Fruit fly (Drosophila melanogaster) whole organism, embryonic: Measurements from ENCODE around the gene Ice2.
A peak's percentile ranks its signal among the peaks of the same experiment; 100 is the strongest.

Experiments
- Blimp-1 ChIP-seq: fragments of 200-800 bp; sonication (Bioruptor generic); optimal IDR thresholded peaks from 3 replicates; lab custom pipeline; 2018; ENCODE audit warnings: missing biosample characterization, missing genetic modification characterization, mild to moderate bottlenecking, moderate library complexity, missing genetic modification reagents
- CG10366 ChIP-seq: fragments of 200-800 bp; sonication (Bioruptor generic); IDR thresholded peaks from 2 replicates; pipeline ENCODE4 v1.3.6; 2022; ENCODE audit warnings: missing biosample characterization, missing genetic modification characterization
- CG11695 ChIP-seq: fragments of 200-800 bp; sonication (Bioruptor generic); IDR thresholded peaks from 3 replicates; pipeline ENCODE4 v1.3.6; 2022; ENCODE audit warnings: missing biosample characterization, missing genetic modification characterization
- CG11723 ChIP-seq: fragments of 200-800 bp; sonication (Bioruptor generic); optimal IDR thresholded peaks from 2 replicates; lab custom pipeline; 2017; ENCODE audit warnings: missing biosample characterization, mild to moderate bottlenecking, missing genetic modification characterization
- CG13894 ChIP-seq: fragments of 200-800 bp; sonication (Bioruptor generic); optimal IDR thresholded peaks from 3 replicates; lab custom pipeline; 2018; ENCODE audit warnings: missing biosample characterization, mild to moderate bottlenecking, missing genetic modification characterization, moderate library complexity
- CG1602 ChIP-seq: fragments of 200-800 bp; sonication (Bioruptor generic); optimal IDR thresholded peaks from 3 replicates; lab custom pipeline; 2016; ENCODE audit warnings: missing biosample characterization, missing genetic modification characterization
- CG17328 ChIP-seq: fragments of 200-800 bp; sonication (Bioruptor generic); IDR thresholded peaks from 2 replicates; pipeline ENCODE4 v1.3.6; 2022; ENCODE audit warnings: missing biosample characterization, missing genetic modification characterization
- CG17361 ChIP-seq: fragments of 200-800 bp; sonication (Bioruptor generic); IDR thresholded peaks from 3 replicates; pipeline ENCODE4 v1.3.6; 2022; ENCODE audit warnings: missing biosample characterization, missing genetic modification characterization
- CG17802 ChIP-seq: fragments of 200-800 bp; sonication (Bioruptor generic); optimal IDR thresholded peaks from 2 replicates; lab custom pipeline; 2018; ENCODE audit warnings: missing biosample characterization, mild to moderate bottlenecking, missing genetic modification characterization, moderate library complexity
- CG2202 ChIP-seq: fragments of 200-800 bp; sonication (Bioruptor generic); optimal IDR thresholded peaks from 2 replicates; lab custom pipeline; 2018; ENCODE audit warnings: missing biosample characterization, mild to moderate bottlenecking, missing genetic modification characterization
- CG2678 ChIP-seq: fragments of 200-800 bp; sonication (Bioruptor generic); optimal IDR thresholded peaks from 3 replicates; lab custom pipeline; 2019; ENCODE audit warnings: missing biosample characterization, mild to moderate bottlenecking, missing genetic modification characterization, moderate library complexity
- CG2889 ChIP-seq: fragments of 200-800 bp; sonication (Bioruptor generic); IDR thresholded peaks from 3 replicates; pipeline ENCODE4 v1.3.6; 2022; ENCODE audit warnings: missing biosample characterization, missing genetic modification characterization
- CG30403 ChIP-seq: fragments of 200-800 bp; sonication (Bioruptor generic); optimal IDR thresholded peaks from 3 replicates; lab custom pipeline; 2016; ENCODE audit warnings: missing biosample characterization, missing genetic modification characterization
- CG31365 ChIP-seq: fragments of 200-800 bp; sonication (Bioruptor generic); optimal IDR thresholded peaks from 2 replicates; lab custom pipeline; 2018; ENCODE audit warnings: missing biosample characterization, mild to moderate bottlenecking, missing genetic modification characterization
- CG32772 ChIP-seq: fragments of 200-800 bp; sonication (Bioruptor generic); IDR thresholded peaks from 2 replicates; pipeline ENCODE4 v1.3.6; 2022; ENCODE audit warnings: missing biosample characterization, missing genetic modification characterization
- CG3281 ChIP-seq: fragments of 200-800 bp; sonication (Bioruptor generic); optimal IDR thresholded peaks from 3 replicates; lab custom pipeline; 2017; ENCODE audit warnings: missing biosample characterization, mild to moderate bottlenecking, missing genetic modification characterization
- CG4360 ChIP-seq: fragments of 200-800 bp; sonication (Bioruptor generic); IDR thresholded peaks from 2 replicates; pipeline ENCODE4 v1.3.6; 2022; ENCODE audit warnings: missing biosample characterization, missing genetic modification characterization
- CG4424 ChIP-seq: fragments of 200-800 bp; sonication (Bioruptor generic); optimal IDR thresholded peaks from 3 replicates; lab custom pipeline; 2016; ENCODE audit warnings: missing biosample characterization, missing genetic modification characterization
- CG6813 ChIP-seq: fragments of 200-800 bp; sonication (Bioruptor generic); optimal IDR thresholded peaks from 2 replicates; lab custom pipeline; 2017; ENCODE audit warnings: missing biosample characterization, missing genetic modification characterization, mild to moderate bottlenecking, moderate library complexity, missing genetic modification reagents
- CG7839 ChIP-seq: fragments of 200-800 bp; sonication (Bioruptor generic); optimal IDR thresholded peaks from 3 replicates; lab custom pipeline; 2018; ENCODE audit warnings: missing biosample characterization, mild to moderate bottlenecking, missing genetic modification characterization, moderate library complexity
- CG8924 ChIP-seq: fragments of 200-800 bp; optimal IDR thresholded peaks from 3 replicates; lab custom pipeline; 2019; ENCODE audit warnings: missing biosample characterization, mild to moderate bottlenecking, missing genetic modification characterization, moderate library complexity
- CTCF ChIP-seq: fragments of 200-800 bp; sonication (Bioruptor generic); optimal IDR thresholded peaks from 2 replicates; lab custom pipeline; 2017; ENCODE audit warnings: missing biosample characterization, mild to moderate bottlenecking, missing genetic modification characterization, moderate library complexity
- CoRest ChIP-seq: fragments of 200-800 bp; sonication (Bioruptor generic); optimal IDR thresholded peaks from 3 replicates; lab custom pipeline; 2018; ENCODE audit warnings: missing biosample characterization, mild to moderate bottlenecking, missing genetic modification characterization, moderate library complexity
- Drgx ChIP-seq: fragments of 200-800 bp; sonication (Bioruptor generic); IDR thresholded peaks from 2 replicates; pipeline ENCODE4 v1.3.6; 2022; ENCODE audit warnings: missing biosample characterization, missing genetic modification characterization
- HLH4C ChIP-seq: fragments of 200-800 bp; sonication (Bioruptor generic); IDR thresholded peaks from 3 replicates; pipeline ENCODE4 v1.3.6; 2022; ENCODE audit warnings: missing biosample characterization, missing genetic modification characterization; ENCODE audit not compliant: partially characterized antibody
- Hr51 ChIP-seq, 2 experiments: fragments of 200-800 bp; sonication (Bioruptor generic); optimal IDR thresholded peaks; 2 replicates in 1 of 2; 3 replicates in 1 of 2; lab custom pipeline; 2016 to 2018; ENCODE audit warnings: missing biosample characterization in 2 of 2, missing genetic modification characterization in 2 of 2, mild to moderate bottlenecking in 1 of 2, moderate library complexity in 1 of 2
- Hsf ChIP-seq: fragments of 200-800 bp; sonication (Bioruptor generic); optimal IDR thresholded peaks from 3 replicates; lab custom pipeline; 2016; ENCODE audit warnings: missing biosample characterization, missing genetic modification characterization
- Med ChIP-seq: fragments of 200-800 bp; sonication (Bioruptor generic); peaks from one replicate; lab custom pipeline; 2016; ENCODE audit warnings: missing biosample characterization, missing genetic modification characterization, mild to moderate bottlenecking, inconsistent platforms, moderate library complexity
- Mes4 ChIP-seq: fragments of 200-800 bp; sonication (Bioruptor generic); optimal IDR thresholded peaks from 2 replicates; lab custom pipeline; 2016; ENCODE audit warnings: missing biosample characterization, missing genetic modification characterization
- Oli ChIP-seq: fragments of 200-800 bp; sonication (Bioruptor generic); optimal IDR thresholded peaks from 2 replicates; lab custom pipeline; 2018; ENCODE audit warnings: missing biosample characterization, mild to moderate bottlenecking, missing genetic modification characterization, moderate library complexity
- Optix ChIP-seq: fragments of 200-800 bp; sonication (Bioruptor generic); IDR thresholded peaks from 3 replicates; pipeline ENCODE4 v1.3.6; 2022; ENCODE audit warnings: missing biosample characterization, missing genetic modification characterization
- Ptx1 ChIP-seq: fragments of 200-800 bp; sonication (Bioruptor generic); IDR thresholded peaks from 2 replicates; pipeline ENCODE4 v1.3.6; 2022; ENCODE audit warnings: missing biosample characterization, missing genetic modification characterization
- Usf ChIP-seq: fragments of 200-800 bp; sonication (Bioruptor generic); optimal IDR thresholded peaks from 2 replicates; lab custom pipeline; 2017; ENCODE audit warnings: missing genotype, missing biosample characterization, missing genetic modification characterization
- YL-1 ChIP-seq: fragments of 200-800 bp; sonication (Bioruptor generic); optimal IDR thresholded peaks from 3 replicates; lab custom pipeline; 2017; ENCODE audit warnings: missing biosample characterization, mild to moderate bottlenecking, missing genetic modification characterization
- ap ChIP-seq: fragments of 200-800 bp; sonication (Bioruptor generic); IDR thresholded peaks from 2 replicates; pipeline ENCODE4 v1.3.6; 2022; ENCODE audit warnings: missing biosample characterization, missing genetic modification characterization
- dysf ChIP-seq: fragments of 200-800 bp; sonication (Bioruptor generic); IDR thresholded peaks from 3 replicates; pipeline ENCODE4 v1.3.6; 2022; ENCODE audit warnings: missing biosample characterization, missing genetic modification characterization
- fu2 ChIP-seq: fragments of 200-800 bp; sonication (Bioruptor generic); optimal IDR thresholded peaks from 2 replicates; lab custom pipeline; 2016; ENCODE audit warnings: missing biosample characterization, missing genetic modification characterization
- kay ChIP-seq: fragments of 200-800 bp; sonication (Bioruptor generic); optimal IDR thresholded peaks from 2 replicates; lab custom pipeline; 2016; ENCODE audit warnings: missing biosample characterization, missing genetic modification characterization
- lab ChIP-seq: fragments of 200-800 bp; sonication (Bioruptor generic); optimal IDR thresholded peaks from 3 replicates; lab custom pipeline; 2017; ENCODE audit warnings: missing biosample characterization, missing genetic modification characterization, mild to moderate bottlenecking, moderate library complexity, missing genetic modification reagents
- lilli ChIP-seq: fragments of 200-800 bp; sonication (Bioruptor generic); optimal IDR thresholded peaks from 3 replicates; lab custom pipeline; 2016; ENCODE audit warnings: missing biosample characterization, missing genetic modification characterization
- lmd ChIP-seq: fragments of 200-800 bp; sonication (Bioruptor generic); IDR thresholded peaks from 2 replicates; pipeline ENCODE4 v1.3.6; 2022; ENCODE audit warnings: missing biosample characterization, missing genetic modification characterization
- pita ChIP-seq: fragments of 200-800 bp; sonication (Bioruptor generic); optimal IDR thresholded peaks from 2 replicates; lab custom pipeline; 2017; ENCODE audit warnings: missing biosample characterization, mild to moderate bottlenecking, missing genetic modification characterization
- pros ChIP-seq: fragments of 200-800 bp; sonication (Bioruptor generic); optimal IDR thresholded peaks from 3 replicates; lab custom pipeline; 2019; ENCODE audit warnings: missing biosample characterization, mild to moderate bottlenecking, missing genetic modification characterization, moderate library complexity
- sc ChIP-seq, 3 experiments: fragments of >200 bp in 2 of 3; fragments of 200-800 bp in 1 of 3; sonication (Bioruptor generic) in 1 of 3; optimal IDR thresholded peaks; 2 replicates in 2 of 3; 3 replicates in 1 of 3; lab custom pipeline; 2017; ENCODE audit warnings: mild to moderate bottlenecking in 1 of 3, missing biosample characterization in 1 of 3, missing genetic modification characterization in 1 of 3, missing genetic modification reagents in 1 of 3
- schlank ChIP-seq: fragments of 200-800 bp; sonication (Bioruptor generic); optimal IDR thresholded peaks from 2 replicates; lab custom pipeline; 2018; ENCODE audit warnings: missing biosample characterization, mild to moderate bottlenecking, missing genetic modification characterization
- seq ChIP-seq: fragments of 200-800 bp; sonication (Bioruptor generic); IDR thresholded peaks from 2 replicates; pipeline ENCODE4 v1.3.6; 2022; ENCODE audit warnings: missing biosample characterization, missing genetic modification characterization
- sug ChIP-seq: fragments of 200-800 bp; optimal IDR thresholded peaks from 2 replicates; lab custom pipeline; 2019; ENCODE audit warnings: missing biosample characterization, mild to moderate bottlenecking, missing genetic modification characterization, moderate library complexity
- unpg ChIP-seq: fragments of 200-800 bp; sonication (Bioruptor generic); optimal IDR thresholded peaks from 3 replicates; lab custom pipeline; 2018; ENCODE audit warnings: missing biosample characterization, mild to moderate bottlenecking, missing genetic modification characterization, moderate library complexity

Ice2 gene

dm6 chr3R:21111964-21112740 lies 17.9 kb upstream of the Ice2 start (continued):
- TF ChIP-seq CG32772 (GFP tag; lab: Robert Waterston, UW) (0 out of 2 replicates have a peak, but pooled peaks have one; percentile 30), CG1602 (GFP tag; lab: Kevin White, UChicago) (peak; percentile 28), Med (GFP tag; lab: Kevin White, UChicago) (peak; percentile 75), seq (GFP tag; lab: Robert Waterston, UW) (peak; percentile 38; the same call in 1 of the 2 replicates), CG10366 (GFP tag; lab: Robert Waterston, UW) (peak; percentile 15; the same call in 1 of the 2 replicates), kay (GFP tag; lab: Kevin White, UChicago) (no peak), CG7839 (peak; percentile 51), Blimp-1 (GFP tag; lab: Kevin White, UChicago) (peak; percentile 34), Mes4 (GFP tag; lab: Kevin White, UChicago) (no peak), dysf (GFP tag; lab: Robert Waterston, UW) (peak; percentile 60; the same call in 2 of the 3 replicates), CG6813 (GFP tag; lab: Kevin White, UChicago) (peak; percentile 3), fu2 (GFP tag; lab: Kevin White, UChicago) (no peak), ap (0 out of 2 replicates have a peak, but pooled peaks have one; percentile 22), pita (GFP tag; lab: Kevin White, UChicago) (no peak), HLH4C (GFP tag; lab: Robert Waterston, UW) (0 out of 3 replicates have a peak, but pooled peaks have one; percentile 23), CG4360 (GFP tag; lab: Robert Waterston, UW) (peak; percentile 88), CG8924 (tag; lab: Kevin White, UChicago) (peak; percentile 5), CG2678 (tag; lab: Kevin White, UChicago) (peak; percentile 63), Hsf (peak; percentile 20), Usf (GFP tag; lab: Kevin White, UChicago) (no peak), Oli (tag; lab: Kevin White, UChicago) (peak; percentile 67), pros (peak; percentile 25), YL-1 (GFP tag; lab: Kevin White, UChicago) (no peak), lmd (GFP tag; lab: Robert Waterston, UW) (peak; percentile 26; the same call in 1 of the 2 replicates), Ptx1 (GFP tag; lab: Robert Waterston, UW) (peak; percentile 17; the same call in 1 of the 2 replicates), CG17802 (tag; lab: Kevin White, UChicago) (no peak), sug (tag; lab: Kevin White, UChicago) (peak; percentile 14), CG31365 (tag; lab: Kevin White, UChicago) (peak; percentile 79), CG11695 (GFP tag; lab: Robert Waterston, UW) (peak; percentile 29; the same call in 1 of the 3 replicates), unpg (peak; percentile 24), Hr51 (GFP tag; optimal IDR thresholded peaks at IDR 0.05; lab: Kevin White, UChicago) (peak in 1 of 2 experiments; percentile 72), CG2889 (GFP tag; lab: Robert Waterston, UW) (no peak; the same call in 2 of the 3 replicates), CG4424 (peak; percentile 39), CG11723 (GFP tag; lab: Kevin White, UChicago) (peak; percentile 23), CG3281 (peak; percentile 26), Drgx (GFP tag; lab: Robert Waterston, UW) (peak; percentile 19; the same call in 1 of the 2 replicates), CTCF (GFP tag; lab: Kevin White, UChicago) (peak; percentile 15), CG2202 (tag; lab: Kevin White, UChicago) (no peak), schlank (no peak), sc (optimal IDR thresholded peaks at IDR 0.05; lab: Kevin White, UChicago) (no peak), sc (GFP tag; optimal IDR thresholded peaks at IDR 0.05; lab: Kevin White, UChicago) (peak; percentile 21), CG30403 (GFP tag; lab: Kevin White, UChicago) (peak; percentile 23), lab (GFP tag; lab: Kevin White, UChicago) (peak; percentile 53), Optix (0 out of 3 replicates have a peak, but pooled peaks have one; percentile 38), CoRest (peak; percentile 27), CG17328 (GFP tag; lab: Robert Waterston, UW) (no peak), CG13894 (tag; lab: Kevin White, UChicago) (no peak), CG17361 (no peak), lilli (GFP tag; lab: Kevin White, UChicago) (peak; percentile 22)
